Worm (Caenorhabditis elegans): ENCODE measurements around the gene nhr-195.

Gene nhr-195

ce11 chrV:8927715-8928114, 44.5 kb downstream of the nhr-195 start:
- TF ChIP-seq nhr-25 (tag; optimal IDR thresholded peaks at IDR 0.05) (no peak), nhr-11 (tag; optimal IDR thresholded peaks at IDR 0.05) (no peak), R02D3.7 (tag; optimal IDR thresholded peaks at IDR 0.05) (no peak), ceh-82 (tag; optimal IDR thresholded peaks at IDR 0.05) (no peak), unc-39 (tag; optimal IDR thresholded peaks at IDR 0.05) (no peak), nhr-43 (tag; optimal IDR thresholded peaks at IDR 0.05; ENCODE audit: poor library complexity, severe bottlenecking) (no peak), mml-1 (tag; optimal IDR thresholded peaks at IDR 0.05) (no peak), sea-2 (GFP tag; optimal IDR thresholded peaks at IDR 0.05) (no peak), lsy-12 (tag; optimal IDR thresholded peaks at IDR 0.05) (no peak), ztf-11 (tag; optimal IDR thresholded peaks at IDR 0.05) (no peak)

ce11 chrV:8922781-8923180, 49.4 kb downstream of the nhr-195 start, which contains the start of gene ttr-47:
ttr-47 (plus strand) TSS chrV:8923088.
- TF ChIP-seq pqm-1 (tag; optimal IDR thresholded peaks at IDR 0.05) (peak; percentile 36), elt-1 (tag; optimal IDR thresholded peaks at IDR 0.05) (no peak), unc-39 (tag; optimal IDR thresholded peaks at IDR 0.05) (no peak), nhr-28 (tag; optimal IDR thresholded peaks at IDR 0.05) (no peak), egl-5 (tag; optimal IDR thresholded peaks at IDR 0.05) (no peak), elt-2 (tag; optimal IDR thresholded peaks at IDR 0.05) (peak; percentile 65), daf-12 (tag; optimal IDR thresholded peaks at IDR 0.05) (no peak), nhr-11 (tag; optimal IDR thresholded peaks at IDR 0.05) (no peak), mml-1 (tag; optimal IDR thresholded peaks at IDR 0.05) (no peak), nhr-77 (tag; optimal IDR thresholded peaks at IDR 0.05) (no peak), ceh-28 (tag; optimal IDR thresholded peaks at IDR 0.05) (peak; percentile 33), fos-1 (tag; optimal IDR thresholded peaks at IDR 0.05) (no peak), snpc-4 (tag; optimal IDR thresholded peaks at IDR 0.05) (no peak), unc-62 (GFP tag; optimal IDR thresholded peaks at IDR 0.05) (no peak), ztf-4 (tag; optimal IDR thresholded peaks at IDR 0.05) (no peak), nfya-1 (tag; optimal IDR thresholded peaks at IDR 0.05; ENCODE audit: insufficient read depth) (peak; percentile 25), pha-4 (tag; optimal IDR thresholded peaks at IDR 0.05) (peak; percentile 20), ama-1 (optimal IDR thresholded peaks at IDR 0.05) (no peak), skn-1 (tag; optimal IDR thresholded peaks at IDR 0.05) (no peak)

Data from whole organism, L3 larva.